Fruit fly (Drosophila melanogaster) S2 (cell line): Measurements from ENCODE around the gene TotX.

Source experiments
- CG8478 ChIP-seq: fragments of >200 bp; optimal IDR thresholded peaks from 2 replicates; lab custom pipeline; 2018
- CTCF ChIP-seq, 2 experiments: fragments of >200 bp; optimal IDR thresholded peaks; 2 replicates each; lab custom pipeline; 2018

dm6 chr3R:20897128-20897527 is 8.2 kb downstream of the TotX start, which contains the start of gene Ktl:
- no peak for TF ChIP-seq CTCF (optimal IDR thresholded peaks at IDR 0.05; lab: Kevin White, UChicago)
- no peak for TF ChIP-seq CG8478 (lab: Kevin White, UChicago)
